Fruit fly (Drosophila melanogaster) whole organism, prepupa: Measurements from ENCODE around the gene Inx7.

Experiments used
- CG11294 ChIP-seq: fragments of 200-800 bp; sonication (Bioruptor generic); IDR thresholded peaks from 2 replicates; pipeline ENCODE4 v1.3.6; 2022; ENCODE audit warnings: missing biosample characterization, missing genetic modification characterization
- CG31627 ChIP-seq: fragments of 200-800 bp; sonication (Bioruptor generic); optimal IDR thresholded peaks from 3 replicates; lab custom pipeline; 2016; ENCODE audit warnings: missing biosample characterization, missing genetic modification characterization
- dsx ChIP-seq: fragments of 200-800 bp; optimal IDR thresholded peaks from 3 replicates; lab custom pipeline; 2019; ENCODE audit warnings: missing biosample characterization, mild to moderate bottlenecking, missing genetic modification characterization, moderate library complexity; ENCODE audit not compliant: poor library complexity, severe bottlenecking

DNA sequence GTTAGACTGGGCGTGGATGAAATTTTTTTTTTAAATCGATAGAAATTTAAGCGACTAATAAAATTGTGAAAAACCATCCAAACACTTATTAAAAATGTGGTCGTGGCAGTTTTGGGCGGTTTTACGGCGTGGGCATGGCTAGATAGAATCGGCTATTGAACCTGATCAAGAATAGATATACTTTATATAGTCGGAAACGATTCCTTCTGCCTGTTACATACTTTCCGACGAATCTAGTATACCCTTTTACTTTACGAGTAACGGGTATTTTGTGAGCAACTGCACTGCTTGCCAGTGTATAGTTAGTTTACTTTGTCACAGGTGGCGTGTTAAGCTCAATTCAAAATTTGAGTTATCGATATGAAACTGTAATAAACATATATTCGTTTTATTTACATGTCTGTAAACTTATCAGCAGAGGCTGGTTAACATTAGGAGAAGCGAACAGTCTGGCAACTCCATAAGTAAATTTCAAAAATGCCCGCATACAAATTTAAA lies 21.6 kb upstream of the Inx7 start:
- TF ChIP-seq dsx (GFP tag; lab: Kevin White, UChicago), result peak; percentile 27
- no peak for TF ChIP-seq CG11294
- peak; percentile 37 for TF ChIP-seq CG31627
